Fruit fly (Drosophila melanogaster): ENCODE results near the gene CG42557.
"Not testable (repeated sequence)": the region's sequence is repeated elsewhere in the genome, so short reads cannot be mapped to it uniquely, and the experiment has no call there.

CG42557 gene

dm6 chr3R:29933007-29933464 is at the start of gene CG42557, which contains the start of the genes Cog7 and CG42558:
Gene CG42557 (plus strand): TSS chr3R:29933287.
Gene Cog7 (minus strand): TSS chr3R:29933057.
Gene CG42558 (plus strand): TSS chr3R:29933287.
- TF ChIP-seq ttk (optimal IDR thresholded peaks at IDR 0.05) (no peak), insv (optimal IDR thresholded peaks at IDR 0.05) (no peak), Sin3A (optimal IDR thresholded peaks at IDR 0.05) (no peak), h (optimal IDR thresholded peaks at IDR 0.05) (no peak), Myc (optimal IDR thresholded peaks at IDR 0.05) (no peak), psq (optimal IDR thresholded peaks at IDR 0.05) (no peak)

dm6 chr3R:29891183-29891582 is 41.9 kb upstream of the CG42557 start:
- TF ChIP-seq ttk (optimal IDR thresholded peaks at IDR 0.05): no peak
- no peak for TF ChIP-seq psq (optimal IDR thresholded peaks at IDR 0.05)
- no peak for TF ChIP-seq h (optimal IDR thresholded peaks at IDR 0.05)

DNA sequence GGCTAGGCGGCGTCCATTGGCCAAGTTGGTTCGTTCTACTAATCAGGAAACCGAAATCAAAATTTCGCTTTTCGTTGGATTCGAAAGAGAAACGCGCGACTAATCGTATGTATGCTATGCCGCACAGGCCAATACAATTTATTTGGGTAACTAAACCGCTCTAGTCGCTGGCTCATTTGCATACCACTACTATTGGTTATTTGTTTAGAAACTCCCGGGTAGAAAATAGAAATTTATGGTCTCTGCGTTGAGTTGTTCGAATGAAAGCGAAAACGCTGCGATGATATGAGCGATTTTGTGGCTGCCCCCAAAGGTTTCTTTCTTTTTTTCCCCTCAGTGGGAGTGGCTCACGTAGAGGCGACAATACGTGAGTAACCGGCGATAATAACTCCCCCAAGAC is 40.1 kb upstream of the CG42557 start:
- TF ChIP-seq Sin3A (optimal IDR thresholded peaks at IDR 0.05): no peak

DNA sequence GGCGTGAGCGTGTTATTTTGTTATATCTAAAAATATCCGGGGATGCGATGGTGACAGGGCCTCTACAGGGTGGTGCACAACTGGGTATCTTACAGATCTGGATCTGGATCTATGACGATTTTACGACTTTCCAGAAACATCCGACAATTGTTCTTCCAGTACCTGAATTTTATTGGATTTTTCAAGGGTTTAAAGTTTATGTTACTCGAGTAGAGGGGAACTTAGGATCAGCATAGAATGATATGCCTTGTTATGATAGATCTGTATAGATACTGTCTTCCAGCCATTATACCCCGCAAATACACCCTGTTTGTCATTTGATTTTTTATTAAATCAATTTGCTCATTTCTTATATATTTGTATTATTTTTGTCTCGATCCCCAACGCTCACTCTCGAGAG is 38.7 kb upstream of the CG42557 start:
- no peak for TF ChIP-seq h (optimal IDR thresholded peaks at IDR 0.05)
- TF ChIP-seq Sin3A (optimal IDR thresholded peaks at IDR 0.05): no peak

- TF ChIP-seq psq (optimal IDR thresholded peaks at IDR 0.05) (no peak), h (optimal IDR thresholded peaks at IDR 0.05) (no peak), Sin3A (optimal IDR thresholded peaks at IDR 0.05) (no peak), ttk (optimal IDR thresholded peaks at IDR 0.05) (no peak), Myc (optimal IDR thresholded peaks at IDR 0.05) (no peak), insv (optimal IDR thresholded peaks at IDR 0.05) (no peak)
Observed at dm6 chr3R:29898588-29898987, 34.5 kb upstream of the CG42557 start.

DNA sequence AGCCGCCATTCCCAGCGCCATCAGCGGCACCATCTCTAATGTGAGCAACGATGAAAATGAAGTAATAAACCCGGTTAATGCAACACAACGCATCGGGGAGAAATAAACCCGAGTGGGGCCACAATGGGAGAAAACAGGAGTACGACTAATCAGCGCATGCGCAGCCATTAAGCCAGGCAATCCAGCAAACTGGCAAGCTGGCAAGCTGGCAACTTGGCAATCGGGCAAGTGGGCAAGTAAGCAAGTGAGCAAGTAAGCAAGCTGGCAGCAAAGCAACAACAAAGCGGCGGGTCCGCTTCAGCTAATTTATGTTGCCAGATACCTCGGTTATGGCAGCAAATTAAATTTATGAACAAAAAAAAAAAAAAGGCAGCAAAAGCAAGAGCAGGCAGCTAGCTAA is 33.5 kb upstream of the CG42557 start:
- TF ChIP-seq Myc (optimal IDR thresholded peaks at IDR 0.05) (no peak), h (optimal IDR thresholded peaks at IDR 0.05) (no peak), psq (optimal IDR thresholded peaks at IDR 0.05) (no peak), ttk (optimal IDR thresholded peaks at IDR 0.05) (no peak), Sin3A (optimal IDR thresholded peaks at IDR 0.05) (no peak), insv (optimal IDR thresholded peaks at IDR 0.05) (no peak)

dm6 chr3R:29903775-29904356 is 29.2 kb upstream of the CG42557 start, which contains the start of gene CG15517:
Gene CG15517 (minus strand): TSS chr3R:29903825.
- no peak for TF ChIP-seq Sin3A (optimal IDR thresholded peaks at IDR 0.05)

dm6 chr3R:29905164-29905563 is 27.9 kb upstream of the CG42557 start, which contains the start of gene CG15515:
Gene CG15515 (plus strand): TSS chr3R:29905464.
- no peak for TF ChIP-seq psq (optimal IDR thresholded peaks at IDR 0.05)
- TF ChIP-seq Sin3A (optimal IDR thresholded peaks at IDR 0.05): no peak

DNA sequence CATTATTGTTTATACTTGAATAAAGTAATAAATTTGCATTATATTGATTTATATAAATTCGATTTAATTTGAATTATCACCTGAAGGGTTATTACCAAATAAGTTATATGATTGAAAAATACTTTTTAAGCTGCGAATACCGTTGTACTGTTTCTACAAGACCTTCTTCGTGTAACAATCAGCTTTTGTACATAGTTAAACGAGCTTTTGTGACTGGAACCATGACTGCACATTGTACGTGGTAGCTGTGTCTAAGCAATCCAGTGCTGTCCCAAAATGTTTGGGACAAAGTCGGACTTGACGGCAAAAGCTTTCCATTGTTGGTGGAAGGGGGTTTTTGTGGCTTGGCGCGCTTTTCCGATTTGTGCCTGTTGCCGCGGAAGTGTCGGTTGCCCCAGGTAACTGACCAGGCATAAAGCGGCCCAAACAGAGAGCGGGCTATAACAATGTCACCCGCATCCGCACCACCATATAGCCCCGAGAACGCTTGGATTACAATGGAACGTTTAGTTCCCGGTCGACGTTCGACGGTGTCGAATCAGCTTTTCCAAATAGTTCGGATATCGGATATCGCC is 25.4 kb upstream of the CG42557 start, which contains the start of gene CG31036:
TSS of gene CG31036 (plus strand) at position 507 of the 575 bp plus-strand sequence.
- TF ChIP-seq Sin3A (optimal IDR thresholded peaks at IDR 0.05): no peak

- TF ChIP-seq psq (optimal IDR thresholded peaks at IDR 0.05) (no peak), insv (optimal IDR thresholded peaks at IDR 0.05) (no peak), Myc (optimal IDR thresholded peaks at IDR 0.05) (no peak), h (optimal IDR thresholded peaks at IDR 0.05) (no peak), ttk (optimal IDR thresholded peaks at IDR 0.05) (no peak), Sin3A (optimal IDR thresholded peaks at IDR 0.05) (no peak)
Observed at dm6 chr3R:29914246-29914645, 18.8 kb upstream of the CG42557 start, which contains the start of gene Capa. Gene Capa (minus strand): TSS chr3R:29914346.

DNA sequence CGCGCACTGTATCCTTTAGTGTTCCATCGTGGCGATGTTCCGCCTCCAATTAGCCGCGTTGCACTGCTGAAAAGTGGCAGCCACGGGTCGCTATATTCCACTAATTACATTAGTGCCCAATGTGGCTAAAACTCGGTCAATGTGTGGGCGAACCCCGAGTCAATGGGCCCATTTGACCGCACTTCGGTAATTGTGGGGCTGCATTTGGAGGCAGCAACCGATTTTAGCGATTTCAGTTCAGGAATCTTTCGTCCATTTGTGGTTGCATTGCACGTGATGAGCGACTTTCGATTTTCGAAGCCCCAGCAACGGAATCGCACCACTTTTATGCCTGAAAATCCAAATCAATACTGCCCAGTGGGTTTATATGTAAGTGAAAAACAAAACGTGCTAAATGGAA is 12.9 kb upstream of the CG42557 start, which contains the start of gene trp:
TSS of gene trp (minus strand) at position 101 of the 400 bp plus-strand sequence.
- TF ChIP-seq h (optimal IDR thresholded peaks at IDR 0.05) (no peak), insv (optimal IDR thresholded peaks at IDR 0.05) (no peak), Sin3A (optimal IDR thresholded peaks at IDR 0.05) (no peak), ttk (optimal IDR thresholded peaks at IDR 0.05) (no peak), Myc (optimal IDR thresholded peaks at IDR 0.05) (no peak), psq (optimal IDR thresholded peaks at IDR 0.05) (no peak)

DNA sequence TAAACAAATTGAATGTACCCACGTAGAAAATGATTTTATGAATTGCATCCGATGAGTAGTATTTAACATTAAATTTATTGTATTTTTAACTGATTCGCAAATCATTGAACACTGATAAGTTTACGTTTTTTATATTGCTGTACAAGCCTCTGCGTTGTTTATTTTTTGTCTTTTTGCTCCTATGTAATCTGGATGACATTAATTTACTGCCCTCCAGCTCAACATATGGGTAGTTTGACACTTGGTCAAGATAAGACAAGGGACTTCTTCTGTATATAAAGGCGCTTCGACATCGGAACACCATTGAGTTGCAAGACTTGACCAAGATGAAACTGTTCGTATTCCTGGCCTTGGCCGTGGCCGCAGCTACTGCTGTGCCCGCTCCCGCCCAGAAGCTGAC is 11.2 kb upstream of the CG42557 start, which contains the start of gene Jon99Ciii:
TSS of gene Jon99Ciii (plus strand) at position 301 of the 400 bp plus-strand sequence.
- not testable (repeated sequence) for TF ChIP-seq h, Myc, insv (optimal IDR thresholded peaks at IDR 0.05)

DNA sequence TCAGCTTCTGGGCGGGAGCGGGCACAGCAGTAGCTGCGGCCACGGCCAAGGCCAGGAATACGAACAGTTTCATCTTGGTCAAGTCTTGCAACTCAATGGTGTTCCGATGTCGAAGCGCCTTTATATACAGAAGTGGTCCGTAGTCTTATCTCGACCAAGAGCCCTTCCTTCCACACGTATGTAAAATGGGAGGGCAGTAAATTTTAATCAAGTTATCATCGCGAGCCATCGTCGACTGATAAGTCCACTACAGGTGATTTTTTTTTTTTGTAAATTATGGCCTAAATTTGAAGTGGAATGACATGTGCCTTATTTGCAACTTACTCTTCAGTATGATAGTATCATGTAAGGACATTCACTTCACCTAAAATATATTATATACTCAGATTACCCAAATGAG is 8.6 kb upstream of the CG42557 start, which contains the start of gene Jon99Cii:
TSS of gene Jon99Cii (minus strand) at position 101 of the 400 bp plus-strand sequence.
- TF ChIP-seq Myc, h, ttk (optimal IDR thresholded peaks at IDR 0.05): not testable (repeated sequence)

DNA sequence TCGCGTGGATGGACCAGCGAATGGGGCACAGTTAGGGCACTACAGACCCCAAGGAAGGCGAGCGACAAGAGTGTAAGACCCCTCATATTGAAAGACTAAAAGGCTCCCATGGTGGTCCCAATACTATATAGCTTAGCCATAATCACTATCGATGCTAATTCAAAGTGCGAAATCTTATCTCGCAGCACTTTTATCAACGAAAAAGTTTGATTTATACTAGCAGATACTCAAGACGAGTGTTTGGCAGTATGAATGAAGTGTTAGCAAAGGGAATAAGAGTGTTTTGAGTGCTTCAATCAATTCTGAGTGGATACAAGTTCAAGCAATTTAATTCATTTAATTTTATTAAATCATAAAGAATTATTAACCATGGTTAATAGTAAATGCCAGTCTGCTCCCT is 7.0 kb upstream of the CG42557 start, which contains the start of gene Jon99Ci:
TSS of gene Jon99Ci (minus strand) at position 101 of the 400 bp plus-strand sequence.
- TF ChIP-seq Myc (optimal IDR thresholded peaks at IDR 0.05): no peak

Data from Kc167 (cell line).